Fruit fly (Drosophila melanogaster): ENCODE data around the gene NimC3.
A peak's percentile ranks its signal among the peaks of the same experiment; 100 is the strongest.

NimC3 gene

DNA sequence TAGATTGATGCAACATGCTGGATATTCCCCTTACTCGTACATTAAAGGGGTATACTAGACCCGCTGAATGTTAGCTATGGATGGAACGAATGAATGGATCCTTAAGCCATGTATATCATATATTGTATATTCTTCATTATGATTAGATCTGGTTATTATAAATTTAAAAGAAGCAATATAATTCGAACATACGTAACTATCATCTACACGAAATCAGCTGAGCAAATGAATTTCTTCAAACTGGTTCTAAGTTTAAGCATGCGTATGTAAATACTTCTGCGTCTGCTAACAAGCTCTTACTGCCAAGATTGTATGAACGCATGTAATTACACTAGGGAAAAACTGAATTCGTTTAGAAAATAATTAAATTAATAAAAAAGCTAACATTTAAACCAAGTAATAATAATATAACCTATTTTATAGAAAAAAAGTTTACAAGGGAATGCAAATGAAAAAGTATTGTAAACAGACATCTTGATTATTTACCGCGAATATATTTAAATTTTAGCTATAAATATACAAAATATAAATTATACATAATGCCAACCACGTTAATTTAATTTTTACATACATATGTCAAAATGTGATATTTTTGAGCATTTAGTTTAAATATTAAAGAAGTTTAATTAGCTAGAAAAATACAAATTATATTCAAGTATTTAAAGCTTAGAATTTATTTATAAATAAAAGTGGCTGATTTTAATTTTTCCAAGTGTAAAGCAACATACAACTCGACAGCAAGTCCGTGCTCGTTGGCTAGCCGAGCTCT, 1.1 kb upstream of the NimC3 start (continued):
- TF ChIP-seq Jra (GFP tag; optimal IDR thresholded peaks at IDR 0.05) = no peak
- TF ChIP-seq Mio (GFP tag; optimal IDR thresholded peaks at IDR 0.05) = no peak
- no peak for TF ChIP-seq CrebA (GFP tag; optimal IDR thresholded peaks at IDR 0.05; ENCODE audit: borderline replicate concordance)
- TF ChIP-seq brk (GFP tag; optimal IDR thresholded peaks at IDR 0.05) = peak; percentile 31
- peak; percentile 55 for TF ChIP-seq sage (GFP tag; optimal IDR thresholded peaks at IDR 0.05)
- peak; percentile 35 for TF ChIP-seq Hr83 (GFP tag; optimal IDR thresholded peaks at IDR 0.05; ENCODE audit: poor library complexity, severe bottlenecking)

DNA sequence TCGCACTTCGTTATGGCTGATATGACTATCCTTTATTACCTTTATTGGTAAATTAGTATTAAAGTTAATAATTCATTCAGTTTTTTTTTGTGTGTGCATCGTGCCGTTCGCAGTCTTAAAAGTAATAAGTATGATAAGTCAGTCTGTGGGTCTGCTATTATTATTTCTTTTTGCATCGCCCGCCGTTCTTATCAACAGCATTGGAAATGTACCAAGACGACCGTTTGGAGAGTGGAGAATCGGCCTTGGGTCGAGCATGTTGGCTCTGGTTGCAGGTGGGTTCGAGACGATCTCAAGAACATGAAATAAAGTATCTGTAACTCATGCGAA, 502 bp upstream of the NimC3 start:
- TF ChIP-seq OdsH (GFP tag; optimal IDR thresholded peaks at IDR 0.05) (no peak), Vsx2 (GFP tag; optimal IDR thresholded peaks at IDR 0.05; ENCODE audit: partially characterized antibody) (peak; percentile 91), br (GFP tag; optimal IDR thresholded peaks at IDR 0.05) (no peak), brk (GFP tag; optimal IDR thresholded peaks at IDR 0.05) (peak; percentile 2), CrebA (GFP tag; optimal IDR thresholded peaks at IDR 0.05; ENCODE audit: borderline replicate concordance) (peak; percentile 37), Dif (GFP tag; optimal IDR thresholded peaks at IDR 0.05; ENCODE audit: partially characterized antibody) (peak; percentile 30), dl (GFP tag; optimal IDR thresholded peaks at IDR 0.05; ENCODE audit: insufficient read depth in 1 of 2, partially characterized antibody in 2 of 2) (peak in 1 of 2 experiments; percentile 27)

DNA sequence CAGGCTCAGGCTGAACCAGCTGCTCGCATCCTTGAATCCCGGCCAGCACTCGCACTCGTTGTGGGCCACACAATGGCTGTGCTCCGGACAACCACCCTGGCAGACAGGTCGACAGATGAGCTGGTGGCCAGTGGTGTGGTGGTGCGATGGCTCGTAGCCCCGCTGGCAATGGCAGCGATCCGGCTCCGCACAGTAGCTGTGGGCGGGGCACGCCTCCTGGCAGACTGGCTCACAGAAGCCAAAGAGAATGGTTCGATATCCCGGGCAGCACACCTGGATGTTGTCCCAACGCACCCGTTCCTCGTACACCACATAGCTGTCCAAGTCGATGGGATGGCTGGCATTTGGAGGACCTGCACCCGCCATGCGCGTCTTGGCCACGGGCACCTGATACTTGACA, 354 bp downstream of the NimC3 start:
- no peak for TF ChIP-seq Hr78 (GFP tag; optimal IDR thresholded peaks at IDR 0.05)
- no peak for TF ChIP-seq Dfd (GFP tag; optimal IDR thresholded peaks at IDR 0.05)
- no peak for TF ChIP-seq CrebA (GFP tag; optimal IDR thresholded peaks at IDR 0.05; ENCODE audit: borderline replicate concordance)
- TF ChIP-seq Hnf4 (GFP tag; optimal IDR thresholded peaks at IDR 0.05) = no peak
- TF ChIP-seq CG9705 (GFP tag; optimal IDR thresholded peaks at IDR 0.05) = no peak
- no peak for TF ChIP-seq GATAd (GFP tag; optimal IDR thresholded peaks at IDR 0.05)
- TF ChIP-seq dmrt93B (GFP tag; optimal IDR thresholded peaks at IDR 0.05) = no peak
- no peak for TF ChIP-seq Abd-B (GFP tag; optimal IDR thresholded peaks at IDR 0.05)
- no peak for TF ChIP-seq Dif (GFP tag; optimal IDR thresholded peaks at IDR 0.05; ENCODE audit: partially characterized antibody)

DNA sequence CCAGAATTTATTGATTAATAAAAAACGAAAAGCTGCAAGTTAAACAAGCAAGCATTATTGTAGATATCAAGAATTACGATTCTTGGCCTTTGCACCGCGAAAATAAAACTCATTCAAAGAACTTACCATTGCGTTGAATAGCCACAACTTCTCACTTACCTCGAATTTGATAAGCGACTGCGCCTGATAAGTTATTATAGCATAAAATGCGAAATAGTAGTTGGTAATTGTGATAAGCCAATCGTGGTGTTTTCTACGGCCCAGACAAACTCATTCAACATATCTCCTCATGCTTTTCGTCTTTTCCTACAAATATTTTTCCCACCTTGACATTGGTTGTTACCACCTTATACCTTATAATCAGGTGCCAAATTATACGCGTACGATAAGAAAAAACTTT, 4.9 kb downstream of the NimC3 start:
- TF ChIP-seq dsf (GFP tag; optimal IDR thresholded peaks at IDR 0.05; ENCODE audit: borderline replicate concordance) (no peak), lola (GFP tag; optimal IDR thresholded peaks at IDR 0.05) (no peak), fru (GFP tag; optimal IDR thresholded peaks at IDR 0.05) (no peak), Mio (GFP tag; optimal IDR thresholded peaks at IDR 0.05) (no peak), sage (GFP tag; optimal IDR thresholded peaks at IDR 0.05) (no peak), psq (GFP tag; optimal IDR thresholded peaks at IDR 0.05) (no peak), Vsx2 (GFP tag; optimal IDR thresholded peaks at IDR 0.05; ENCODE audit: partially characterized antibody) (no peak), tai (GFP tag; optimal IDR thresholded peaks at IDR 0.05) (no peak), Hr83 (GFP tag; optimal IDR thresholded peaks at IDR 0.05; ENCODE audit: poor library complexity, severe bottlenecking) (no peak), dl (GFP tag; optimal IDR thresholded peaks at IDR 0.05; ENCODE audit: insufficient read depth in 1 of 2, partially characterized antibody in 2 of 2) (no peak), Hr78 (GFP tag; optimal IDR thresholded peaks at IDR 0.05) (no peak), rgr (GFP tag; optimal IDR thresholded peaks at IDR 0.05) (no peak)

DNA sequence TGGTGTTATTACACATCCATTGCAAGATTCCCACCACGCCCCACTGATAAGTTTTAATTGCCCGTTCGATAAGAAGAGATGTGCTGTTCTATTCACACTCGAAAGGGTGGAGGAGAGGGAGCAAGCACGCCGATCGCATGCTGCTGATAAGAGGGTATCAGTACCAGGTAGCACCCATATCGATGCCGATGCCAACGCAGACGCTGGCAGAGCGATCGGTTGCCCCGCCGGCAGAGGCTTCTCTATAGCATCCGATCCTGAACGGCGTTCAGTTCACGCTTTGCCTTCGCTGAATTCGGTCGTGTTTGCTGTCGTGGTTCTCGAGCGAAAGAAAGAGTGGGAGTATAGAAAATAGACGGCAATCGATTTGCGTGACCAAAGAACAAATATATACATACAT, 6.5 kb downstream of the NimC3 start:
- TF ChIP-seq h (GFP tag; optimal IDR thresholded peaks at IDR 0.05) (peak; percentile 59), brk (GFP tag; optimal IDR thresholded peaks at IDR 0.05) (no peak)

DNA sequence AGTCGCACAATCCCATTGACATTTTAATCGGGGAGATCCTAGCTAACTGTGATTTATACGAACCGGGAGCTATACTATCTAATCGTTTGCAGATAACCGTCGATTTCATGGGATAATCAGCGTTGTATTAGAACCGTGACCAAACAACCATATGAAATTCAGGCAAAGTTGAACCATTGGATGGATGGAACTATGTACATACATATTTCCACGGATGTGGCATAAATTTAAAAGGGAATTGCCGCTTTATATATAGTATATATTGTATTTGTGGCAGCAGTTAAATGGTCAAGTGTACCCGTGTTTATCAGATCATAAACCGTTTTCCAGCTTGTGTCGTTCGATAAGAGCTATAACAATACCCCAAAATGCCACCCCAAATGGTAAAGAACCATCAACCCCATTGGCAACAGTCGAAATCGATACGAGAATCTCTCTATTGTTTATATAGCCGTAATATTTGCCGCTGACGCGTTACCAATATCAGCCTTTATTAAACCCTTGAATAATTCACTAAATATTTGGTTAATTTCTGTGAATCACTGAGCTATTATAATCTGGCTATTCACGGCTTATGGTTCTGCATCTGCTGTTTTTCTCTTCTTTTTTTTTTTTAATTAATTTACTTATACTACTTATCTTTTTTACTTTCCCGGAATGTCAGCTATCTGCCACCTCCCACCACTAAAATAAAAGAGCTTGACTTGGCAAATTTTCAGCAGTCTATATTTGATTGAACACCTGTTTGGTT, 7.5 kb downstream of the NimC3 start, which contains the start of gene bgm:
bgm (plus strand) TSS at position 701 of the 751 bp plus-strand sequence.
- TF ChIP-seq Abd-B (GFP tag; optimal IDR thresholded peaks at IDR 0.05) (no peak), br (GFP tag; optimal IDR thresholded peaks at IDR 0.05) (no peak), Sp1 (GFP tag; optimal IDR thresholded peaks at IDR 0.05) (no peak), HLH106 (tag; optimal IDR thresholded peaks at IDR 0.05) (no peak), dsf (GFP tag; optimal IDR thresholded peaks at IDR 0.05; ENCODE audit: borderline replicate concordance) (no peak), Hr83 (GFP tag; optimal IDR thresholded peaks at IDR 0.05; ENCODE audit: poor library complexity, severe bottlenecking) (no peak), Hnf4 (GFP tag; optimal IDR thresholded peaks at IDR 0.05) (no peak), fru (GFP tag; optimal IDR thresholded peaks at IDR 0.05) (no peak), GATAd (GFP tag; optimal IDR thresholded peaks at IDR 0.05) (no peak), Jra (GFP tag; optimal IDR thresholded peaks at IDR 0.05) (no peak), Hr78 (GFP tag; optimal IDR thresholded peaks at IDR 0.05) (no peak), dl (GFP tag; optimal IDR thresholded peaks at IDR 0.05; ENCODE audit: insufficient read depth in 1 of 2, partially characterized antibody in 2 of 2) (no peak), jim (GFP tag; optimal IDR thresholded peaks at IDR 0.05) (no peak), lola (GFP tag; optimal IDR thresholded peaks at IDR 0.05) (no peak), CG32264 (GFP tag; optimal IDR thresholded peaks at IDR 0.05) (no peak), psq (GFP tag; optimal IDR thresholded peaks at IDR 0.05) (no peak), h (GFP tag; optimal IDR thresholded peaks at IDR 0.05) (no peak), usp (GFP tag; optimal IDR thresholded peaks at IDR 0.05) (no peak), Dif (GFP tag; optimal IDR thresholded peaks at IDR 0.05; ENCODE audit: partially characterized antibody) (no peak), woc (GFP tag; optimal IDR thresholded peaks at IDR 0.05) (no peak)

Data from whole organism, wandering third instar larva.